Worm (Caenorhabditis elegans): Measurements from ENCODE around the gene R107.9.

- no peak for TF ChIP-seq tra-4 (tag; optimal IDR thresholded peaks at IDR 0.05)
- no peak for TF ChIP-seq ama-1 (optimal IDR thresholded peaks at IDR 0.05)
- TF ChIP-seq hmg-4 (GFP tag; optimal IDR thresholded peaks at IDR 0.05) = no peak
- no peak for TF ChIP-seq hnd-1 (tag; optimal IDR thresholded peaks at IDR 0.05)
Measured at ce11 chrIII:9045838-9046237, 8.1 kb downstream of the R107.9 start, which contains the start of gene R107.2.

Data from whole organism, early embryonic.